Worm (Caenorhabditis elegans) whole organism, L4 larva: ENCODE measurements around the gene K12H6.6.

Experiments used
- F26F4.8 ChIP-seq: fragments of 200-800 bp; sonication (Bioruptor generic); conservative IDR thresholded peaks from 2 replicates; pipeline ENCODE4 v1.3.6; 2022; ENCODE audit warnings: missing genetic modification characterization, missing compliant biosample characterization
- T20F7.1 ChIP-seq: fragments of 200-800 bp; sonication (Bioruptor generic); optimal IDR thresholded peaks from 2 replicates; lab custom pipeline; 2018; ENCODE audit warnings: mild to moderate bottlenecking, missing genetic modification characterization, missing compliant biosample characterization
- Y105C5A.15 ChIP-seq: fragments of 200-800 bp; sonication (Bioruptor generic); IDR thresholded peaks from 2 replicates; pipeline ENCODE4 v1.3.6; 2022; ENCODE audit warnings: missing genetic modification characterization, missing compliant biosample characterization
- aha-1 ChIP-seq: fragments of 150-350 bp; peaks from one replicate; lab custom pipeline; 2014; ENCODE audit warnings: missing biosample characterization, missing genetic modification characterization
- dmd-6 ChIP-seq: fragments of 200-800 bp; sonication (Bioruptor generic); IDR thresholded peaks from 2 replicates; pipeline ENCODE4 v1.3.6; 2022; ENCODE audit warnings: missing genetic modification reagents, missing genetic modification characterization, missing compliant biosample characterization
- dmd-9 ChIP-seq: fragments of 200-800 bp; sonication (Bioruptor generic); IDR thresholded peaks from 2 replicates; pipeline ENCODE4 v1.3.6; 2022; ENCODE audit warnings: missing genetic modification reagents, missing genetic modification characterization, missing compliant biosample characterization
- egl-27 ChIP-seq: sonication (generic microtip); optimal IDR thresholded peaks from 3 replicates; lab custom pipeline; 2017; ENCODE audit warnings: missing biosample characterization, missing genetic modification reagents, missing genetic modification characterization
- fkh-10 ChIP-seq: fragments of 150-350 bp; optimal IDR thresholded peaks from 2 replicates; lab custom pipeline; 2014; ENCODE audit warnings: missing biosample characterization, missing genetic modification reagents, missing genetic modification characterization
- hif-1 ChIP-seq, 2 experiments: sonication (generic microtip); optimal IDR thresholded peaks; 2 replicates each; lab custom pipeline; 2016 to 2017; ENCODE audit warnings: missing compliant biosample characterization in 2 of 2, missing genetic modification characterization in 2 of 2, missing genetic modification reagents in 2 of 2, missing genotype in 2 of 2, mild to moderate bottlenecking in 1 of 2
- hlh-11 ChIP-seq: fragments of 200-800 bp; sonication (Bioruptor generic); optimal IDR thresholded peaks from 2 replicates; lab custom pipeline; 2018; ENCODE audit warnings: mild to moderate bottlenecking, missing genetic modification characterization, missing compliant biosample characterization
- hlh-30 ChIP-seq: sonication (generic microtip); optimal IDR thresholded peaks from 2 replicates; lab custom pipeline; 2017; ENCODE audit warnings: antibody characterized with exemption, mild to moderate bottlenecking, missing genetic modification characterization, missing compliant biosample characterization; ENCODE audit not compliant: insufficient read depth
- lim-7 ChIP-seq: fragments of 200-800 bp; sonication (Bioruptor generic); IDR thresholded peaks from 2 replicates; pipeline ENCODE4 v1.3.6; 2022; ENCODE audit warnings: missing genetic modification characterization, missing compliant biosample characterization
- lin-1 ChIP-seq: fragments of 200-800 bp; sonication (Bioruptor generic); IDR thresholded peaks from 2 replicates; pipeline ENCODE4 v1.3.6; 2022; ENCODE audit warnings: missing genetic modification reagents, missing genetic modification characterization, missing compliant biosample characterization
- lir-3 ChIP-seq: sonication (generic microtip); optimal IDR thresholded peaks from 2 replicates; lab custom pipeline; 2016; ENCODE audit warnings: mild to moderate bottlenecking, missing genetic modification characterization, missing compliant biosample characterization
- madf-5 ChIP-seq, 2 experiments: fragments of 200-800 bp; sonication (Bioruptor generic); IDR thresholded peaks; 2 replicates each; pipeline ENCODE4 v1.3.6; 2022; ENCODE audit warnings: missing compliant biosample characterization in 2 of 2, missing genetic modification characterization in 2 of 2
- mdl-1 ChIP-seq, 2 experiments: fragments of 150-350 bp in 1 of 2; sonication (generic microtip) in 1 of 2; optimal IDR thresholded peaks; 2 replicates each; lab custom pipeline; 2014 to 2017; ENCODE audit warnings: missing biosample characterization in 2 of 2, missing genetic modification characterization in 2 of 2
- mdt-29 ChIP-seq: fragments of 200-800 bp; sonication (Bioruptor generic); IDR thresholded peaks from 2 replicates; pipeline ENCODE4 v1.3.6; 2022; ENCODE audit warnings: missing genetic modification reagents, missing genetic modification characterization, missing compliant biosample characterization
- mep-1 ChIP-seq: fragments of 150-350 bp; sonication (generic microtip); optimal IDR thresholded peaks from 3 replicates; lab custom pipeline; 2014; ENCODE audit warnings: missing biosample characterization, missing genetic modification characterization
- mes-2 ChIP-seq: sonication (generic microtip); optimal IDR thresholded peaks from 2 replicates; lab custom pipeline; 2016; ENCODE audit warnings: missing genotype, mild to moderate bottlenecking, missing genetic modification characterization, missing compliant biosample characterization; ENCODE audit not compliant: poor library complexity, severe bottlenecking
- mxl-3 ChIP-seq: fragments of 200-800 bp; sonication (Bioruptor generic); optimal IDR thresholded peaks from 2 replicates; lab custom pipeline; 2018; ENCODE audit warnings: mild to moderate bottlenecking, missing genetic modification characterization, missing compliant biosample characterization
- nhr-11 ChIP-seq: fragments of 150-350 bp; optimal IDR thresholded peaks from 2 replicates; lab custom pipeline; 2014; ENCODE audit warnings: missing biosample characterization, missing genetic modification characterization
- nhr-111 ChIP-seq: fragments of 200-800 bp; sonication (Bioruptor generic); optimal IDR thresholded peaks from 2 replicates; lab custom pipeline; 2018; ENCODE audit warnings: mild to moderate bottlenecking, missing genetic modification characterization, missing compliant biosample characterization
- nhr-237 ChIP-seq: sonication (generic microtip); optimal IDR thresholded peaks from 2 replicates; lab custom pipeline; 2017; ENCODE audit warnings: missing biosample characterization, missing genetic modification characterization
- nhr-25 ChIP-seq: sonication (generic microtip); optimal IDR thresholded peaks from 2 replicates; lab custom pipeline; 2017; ENCODE audit warnings: missing genetic modification characterization, mild to moderate bottlenecking, missing compliant biosample characterization, antibody characterized with exemption, moderate library complexity, borderline replicate concordance; ENCODE audit not compliant: insufficient read depth
- nhr-28 ChIP-seq: fragments of 150-350 bp; optimal IDR thresholded peaks from 2 replicates; lab custom pipeline; 2014; ENCODE audit warnings: missing biosample characterization, missing genetic modification characterization
- nhr-41 ChIP-seq: fragments of 200-800 bp; sonication (Bioruptor generic); IDR thresholded peaks from 2 replicates; pipeline ENCODE4 v1.3.6; 2022; ENCODE audit warnings: missing genetic modification reagents, missing genetic modification characterization, missing compliant biosample characterization
- nhr-48 ChIP-seq: sonication (generic microtip); optimal IDR thresholded peaks from 2 replicates; lab custom pipeline; 2016; ENCODE audit warnings: mild to moderate bottlenecking, missing genetic modification characterization, missing compliant biosample characterization
- nhr-76 ChIP-seq: fragments of 150-350 bp; optimal IDR thresholded peaks from 2 replicates; lab custom pipeline; 2014; ENCODE audit warnings: missing biosample characterization, missing genetic modification characterization
- nhr-77 ChIP-seq: fragments of 150-350 bp; optimal IDR thresholded peaks from 2 replicates; lab custom pipeline; 2014; ENCODE audit warnings: missing biosample characterization, missing genetic modification characterization
- spr-1 ChIP-seq: sonication (generic microtip); optimal IDR thresholded peaks from 2 replicates; lab custom pipeline; 2016; ENCODE audit warnings: mild to moderate bottlenecking, missing genetic modification characterization, missing compliant biosample characterization
- unc-130 ChIP-seq: sonication (generic microtip); optimal IDR thresholded peaks from 2 replicates; lab custom pipeline; 2016; ENCODE audit warnings: missing genetic modification reagents, missing genetic modification characterization, missing compliant biosample characterization
- unc-62 ChIP-seq, 3 experiments: fragments of 150-350 bp in 1 of 3; sonication (generic microtip); optimal IDR thresholded peaks in 2 of 3; peaks in 1 of 3; 1 replicate in 1 of 3; 2 replicates in 2 of 3; lab custom pipeline; 2014 to 2017; ENCODE audit warnings: missing biosample characterization in 3 of 3, missing genetic modification characterization in 3 of 3, missing genetic modification reagents in 3 of 3, missing genotype in 1 of 3
- vab-7 ChIP-seq: fragments of 200-800 bp; sonication (Bioruptor generic); IDR thresholded peaks from 2 replicates; pipeline ENCODE4 v1.3.6; 2022; ENCODE audit warnings: missing genetic modification reagents, missing genetic modification characterization, missing compliant biosample characterization
- zag-1 ChIP-seq: fragments of 150-350 bp; optimal IDR thresholded peaks from 2 replicates; lab custom pipeline; 2014; ENCODE audit warnings: missing biosample characterization, missing genetic modification characterization
- ztf-11 ChIP-seq: fragments of 150-350 bp; optimal IDR thresholded peaks from 2 replicates; lab custom pipeline; 2014; ENCODE audit warnings: missing biosample characterization, missing genetic modification characterization

The K12H6.6 gene

ce11 chrII:2859873-2860821 is 29.1 kb upstream of the K12H6.6 start (continued):
- TF ChIP-seq nhr-41 (GFP tag; lab: Robert Waterston, UW), result no peak
- TF ChIP-seq T20F7.1 (GFP tag; lab: Kevin White, UChicago), result no peak
- 0 out of 2 replicates have a peak, but pooled peaks have one; percentile 65 for TF ChIP-seq Y105C5A.15 (GFP tag; lab: Robert Waterston, UW)
- TF ChIP-seq nhr-111 (GFP tag; lab: Kevin White, UChicago), result peak; percentile 3
- TF ChIP-seq hif-1 (tag; optimal IDR thresholded peaks at IDR 0.05; lab: Kevin White, UChicago), result no peak
- TF ChIP-seq dmd-6 (GFP tag; lab: Robert Waterston, UW), result peak; percentile 31
- peak; percentile 53; the same call in 1 of the 2 replicates for TF ChIP-seq F26F4.8 (GFP tag; lab: Robert Waterston, UW)
- TF ChIP-seq mdt-29, result peak; percentile 25; the same call in 1 of the 2 replicates
- TF ChIP-seq egl-27 (tag; lab: Kevin White, UChicago), result no peak
- TF ChIP-seq hlh-11 (tag; lab: Kevin White, UChicago), result peak; percentile 1
- TF ChIP-seq mxl-3 (GFP tag; lab: Kevin White, UChicago), result no peak
- peak in 1 of 2 experiments; percentile 42 for TF ChIP-seq unc-62 (GFP tag; optimal IDR thresholded peaks at IDR 0.05 in 1 of 2; lab: Kevin White, UChicago)
- TF ChIP-seq unc-62 (tag; optimal IDR thresholded peaks at IDR 0.05; lab: Kevin White, UChicago), result no peak
- TF ChIP-seq lim-7 (GFP tag; lab: Robert Waterston, UW), result peak; percentile 83
- no peak for TF ChIP-seq spr-1 (tag; lab: Kevin White, UChicago)
- no peak for TF ChIP-seq mep-1 (tag; lab: Kevin White, UChicago)
- peak; percentile 5 for TF ChIP-seq mes-2 (tag; lab: Kevin White, UChicago)
- no peak for TF ChIP-seq nhr-76
- TF ChIP-seq nhr-11 (tag; lab: Kevin White, UChicago), result no peak

ce11 chrII:2859315-2859714 is 28.3 kb upstream of the K12H6.6 start:
- TF ChIP-seq dmd-9 (GFP tag; lab: Robert Waterston, UW), result no peak
- no peak for TF ChIP-seq unc-130 (GFP tag; lab: Kevin White, UChicago)
- no peak for TF ChIP-seq lir-3 (tag; lab: Kevin White, UChicago)
- TF ChIP-seq mdt-29, result no peak
- no peak for TF ChIP-seq nhr-237 (tag; lab: Kevin White, UChicago)

- TF ChIP-seq nhr-77 (tag; lab: Kevin White, UChicago) (no peak), fkh-10 (GFP tag; lab: Kevin White, UChicago) (no peak), nhr-25 (no peak), ztf-11 (tag; lab: Kevin White, UChicago) (no peak), hlh-30 (tag; lab: Kevin White, UChicago) (peak; percentile 17), nhr-28 (tag; lab: Kevin White, UChicago) (peak; percentile 57), vab-7 (GFP tag; lab: Robert Waterston, UW) (no peak), egl-27 (tag; lab: Kevin White, UChicago) (no peak), madf-5 (GFP tag; IDR thresholded peaks at IDR 0.05; lab: Robert Waterston, UW) (no peak)
These were observed 27.8 kb upstream of the K12H6.6 start for ce11 chrII:2858851-2859250.

ce11 chrII:2857559-2857958 is 26.5 kb upstream of the K12H6.6 start:
- TF ChIP-seq lin-1 (GFP tag; lab: Robert Waterston, UW) (no peak), mxl-3 (GFP tag; lab: Kevin White, UChicago) (peak; percentile 4), unc-130 (GFP tag; lab: Kevin White, UChicago) (no peak), nhr-48 (tag; lab: Kevin White, UChicago) (peak; percentile 58), hlh-11 (tag; lab: Kevin White, UChicago) (peak; percentile 40), nhr-41 (GFP tag; lab: Robert Waterston, UW) (peak; percentile 22; the same call in 1 of the 2 replicates), mdl-1 (tag; optimal IDR thresholded peaks at IDR 0.05; lab: Kevin White, UChicago) (peak in 1 of 2 experiments; percentile 15), mes-2 (tag; lab: Kevin White, UChicago) (no peak), zag-1 (tag; lab: Kevin White, UChicago) (no peak), nhr-28 (tag; lab: Kevin White, UChicago) (peak; percentile 98), aha-1 (tag; lab: Kevin White, UChicago) (peak; percentile 28)
- TF ChIP-seq, all 104 proteins: peak for 7
